Worm (Caenorhabditis elegans) whole organism, L3 larva: Measurements from ENCODE around the gene clc-27.

Experiments
- ZK546.5 ChIP-seq: sonication (generic microtip); optimal IDR thresholded peaks from 2 replicates; lab custom pipeline; 2017; ENCODE audit warnings: missing biosample characterization, missing genetic modification characterization
- aly-2 ChIP-seq: fragments of 150-350 bp; optimal IDR thresholded peaks from 2 replicates; lab custom pipeline; 2014; ENCODE audit warnings: missing biosample characterization, missing genetic modification characterization
- ama-1 ChIP-seq: fragments of 150-350 bp; optimal IDR thresholded peaks from 2 replicates; lab custom pipeline; 2018
- ceh-16 ChIP-seq: sonication (generic microtip); optimal IDR thresholded peaks from 2 replicates; lab custom pipeline; 2017; ENCODE audit warnings: missing biosample characterization, missing genetic modification characterization
- ceh-28 ChIP-seq: fragments of 150-350 bp; optimal IDR thresholded peaks from 2 replicates; lab custom pipeline; 2014; ENCODE audit warnings: missing biosample characterization, missing genetic modification reagents, missing genetic modification characterization
- ceh-82 ChIP-seq: fragments of 150-350 bp; optimal IDR thresholded peaks from 2 replicates; lab custom pipeline; 2014; ENCODE audit warnings: missing biosample characterization, missing genetic modification characterization
- ceh-9 ChIP-seq: sonication (generic microtip); optimal IDR thresholded peaks from 2 replicates; lab custom pipeline; 2018; ENCODE audit warnings: missing biosample characterization, missing genetic modification characterization
- egl-27 ChIP-seq: sonication (generic microtip); optimal IDR thresholded peaks from 4 replicates; lab custom pipeline; 2017; ENCODE audit warnings: missing biosample characterization, missing genetic modification reagents, missing genetic modification characterization
- elt-1 ChIP-seq: fragments of 150-350 bp; optimal IDR thresholded peaks from 2 replicates; lab custom pipeline; 2014; ENCODE audit warnings: missing biosample characterization, missing genetic modification characterization
- elt-2 ChIP-seq: sonication (generic microtip); optimal IDR thresholded peaks from 2 replicates; lab custom pipeline; 2016; ENCODE audit warnings: missing genetic modification reagents, mild to moderate bottlenecking, missing genetic modification characterization, missing compliant biosample characterization
- elt-3 ChIP-seq, 3 experiments: fragments of 150-350 bp in 1 of 3; sonication (generic microtip) in 2 of 3; optimal IDR thresholded peaks; 2 replicates in 2 of 3; 4 replicates in 1 of 3; lab custom pipeline; 2014 to 2017; ENCODE audit warnings: missing biosample characterization in 3 of 3, missing genetic modification characterization in 3 of 3
- eor-1 ChIP-seq, 2 experiments: fragments of 150-350 bp; optimal IDR thresholded peaks; 2 replicates each; lab custom pipeline; 2014 to 2018; ENCODE audit warnings: missing biosample characterization in 2 of 2, missing genetic modification characterization in 2 of 2
- fkh-10 ChIP-seq: sonication (generic microtip); optimal IDR thresholded peaks from 2 replicates; lab custom pipeline; 2017; ENCODE audit warnings: missing biosample characterization, missing genetic modification reagents, missing genetic modification characterization
- fkh-2 ChIP-seq: fragments of 150-350 bp; optimal IDR thresholded peaks from 2 replicates; lab custom pipeline; 2014; ENCODE audit warnings: missing biosample characterization, missing genetic modification reagents, missing genetic modification characterization
- fos-1 ChIP-seq: fragments of 150-350 bp; optimal IDR thresholded peaks from 2 replicates; lab custom pipeline; 2014; ENCODE audit warnings: missing biosample characterization, missing genetic modification characterization
- hmg-11 ChIP-seq: sonication (generic microtip); optimal IDR thresholded peaks from 2 replicates; lab custom pipeline; 2016; ENCODE audit warnings: missing genetic modification characterization, missing compliant biosample characterization
- lin-15B ChIP-seq: fragments of 150-350 bp; optimal IDR thresholded peaks from 2 replicates; lab custom pipeline; 2014; ENCODE audit warnings: missing biosample characterization, missing genetic modification characterization
- lin-39 ChIP-seq: fragments of 150-350 bp; optimal IDR thresholded peaks from 2 replicates; lab custom pipeline; 2018; ENCODE audit warnings: missing biosample characterization, missing genetic modification reagents, missing genetic modification characterization
- mml-1 ChIP-seq: fragments of 150-350 bp; sonication (generic microtip); optimal IDR thresholded peaks from 3 replicates; lab custom pipeline; 2014; ENCODE audit warnings: missing biosample characterization, missing genetic modification characterization
- nfya-1 ChIP-seq: sonication (generic microtip); optimal IDR thresholded peaks from 2 replicates; lab custom pipeline; 2017; ENCODE audit warnings: missing genetic modification characterization, mild to moderate bottlenecking, missing compliant biosample characterization, antibody characterized with exemption, moderate library complexity; ENCODE audit not compliant: insufficient read depth
- nhr-11 ChIP-seq: fragments of 150-350 bp; optimal IDR thresholded peaks from 2 replicates; lab custom pipeline; 2014; ENCODE audit warnings: missing biosample characterization, missing genetic modification characterization
- nhr-12 ChIP-seq: fragments of 150-350 bp; optimal IDR thresholded peaks from 2 replicates; lab custom pipeline; 2014; ENCODE audit warnings: missing biosample characterization, missing genetic modification characterization
- nhr-23 ChIP-seq: fragments of 150-350 bp; optimal IDR thresholded peaks from 2 replicates; lab custom pipeline; 2014; ENCODE audit warnings: missing biosample characterization, missing genetic modification reagents, missing genetic modification characterization
- nhr-237 ChIP-seq: fragments of 150-350 bp; optimal IDR thresholded peaks from 2 replicates; lab custom pipeline; 2014; ENCODE audit warnings: missing biosample characterization, missing genetic modification characterization
- nhr-25 ChIP-seq: sonication (generic microtip); optimal IDR thresholded peaks from 2 replicates; lab custom pipeline; 2017; ENCODE audit warnings: missing biosample characterization, missing genetic modification characterization
- pha-4 ChIP-seq: fragments of 150-350 bp; optimal IDR thresholded peaks from 2 replicates; lab custom pipeline; 2014; ENCODE audit warnings: missing biosample characterization, missing genetic modification reagents, missing genetic modification characterization
- pqm-1 ChIP-seq: fragments of 150-350 bp; optimal IDR thresholded peaks from 2 replicates; lab custom pipeline; 2017; ENCODE audit warnings: missing biosample characterization, missing genetic modification characterization, inconsistent platforms
- sea-2 ChIP-seq: fragments of 150-350 bp; sonication (generic microtip); optimal IDR thresholded peaks from 4 replicates; lab custom pipeline; 2014; ENCODE audit warnings: missing biosample characterization, missing genetic modification reagents, missing genetic modification characterization
- skn-1 ChIP-seq: fragments of 150-350 bp; optimal IDR thresholded peaks from 2 replicates; lab custom pipeline; 2014; ENCODE audit warnings: missing biosample characterization, missing genetic modification characterization
- snpc-4 ChIP-seq: fragments of 150-350 bp; optimal IDR thresholded peaks from 2 replicates; lab custom pipeline; 2014; ENCODE audit warnings: missing biosample characterization, missing genetic modification characterization
- unc-39 ChIP-seq: sonication (generic microtip); optimal IDR thresholded peaks from 4 replicates; lab custom pipeline; 2017; ENCODE audit warnings: missing biosample characterization, missing genetic modification characterization
- unc-62 ChIP-seq: fragments of 150-350 bp; sonication (generic microtip); optimal IDR thresholded peaks from 4 replicates; lab custom pipeline; 2014; ENCODE audit warnings: missing biosample characterization, missing genetic modification reagents, missing genetic modification characterization
- zag-1 ChIP-seq: fragments of 150-350 bp; optimal IDR thresholded peaks from 2 replicates; lab custom pipeline; 2014; ENCODE audit warnings: missing biosample characterization, missing genetic modification characterization
- ztf-11 ChIP-seq: fragments of 150-350 bp; optimal IDR thresholded peaks from 2 replicates; lab custom pipeline; 2014; ENCODE audit warnings: missing biosample characterization, missing genetic modification characterization
- ztf-4 ChIP-seq: fragments of 150-350 bp; optimal IDR thresholded peaks from 2 replicates; lab custom pipeline; 2014; ENCODE audit warnings: missing biosample characterization, missing genetic modification characterization

Gene clc-27

DNA sequence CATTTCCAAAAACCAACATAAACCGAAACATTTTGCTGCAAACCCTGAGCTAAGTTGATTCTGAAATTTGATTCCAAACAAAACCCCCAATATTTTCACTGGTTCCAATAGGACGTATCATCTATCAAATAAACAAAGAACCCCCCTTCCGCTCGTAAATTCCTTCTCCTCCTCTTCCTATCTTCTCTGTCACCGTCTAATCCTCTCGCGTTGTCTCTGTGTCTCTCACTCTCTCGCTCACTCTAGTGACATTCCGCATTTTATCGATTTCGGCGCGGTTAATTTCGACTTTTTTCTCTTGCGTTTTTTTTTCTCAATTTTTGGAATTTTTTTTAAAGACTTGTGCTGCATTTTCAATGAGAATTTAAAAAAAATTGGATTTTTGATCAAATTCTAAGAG lies 26.2 kb upstream of the clc-27 start:
- TF ChIP-seq ceh-16 (tag; lab: Kevin White, UChicago): no peak
- no peak for TF ChIP-seq unc-62 (GFP tag; lab: Kevin White, UChicago)
- TF ChIP-seq lin-39: peak; percentile 70
- no peak for TF ChIP-seq ZK546.5 (tag; lab: Kevin White, UChicago)
- no peak for TF ChIP-seq pha-4 (tag; lab: Kevin White, UChicago)
- no peak for TF ChIP-seq elt-1 (tag; lab: Kevin White, UChicago)
- no peak for TF ChIP-seq nhr-237 (tag; lab: Kevin White, UChicago)
- no peak for TF ChIP-seq lin-15B
- TF ChIP-seq aly-2 (tag; lab: Kevin White, UChicago): no peak
- no peak for TF ChIP-seq ceh-9 (tag; lab: Kevin White, UChicago)
- no peak for TF ChIP-seq eor-1 (tag; optimal IDR thresholded peaks at IDR 0.05; lab: Kevin White, UChicago)
- TF ChIP-seq elt-2: peak; percentile 45
- TF ChIP-seq nhr-12 (tag; lab: Kevin White, UChicago): no peak
- TF ChIP-seq elt-3 (tag; optimal IDR thresholded peaks at IDR 0.05; lab: Kevin White, UChicago): no peak
- no peak for TF ChIP-seq unc-39 (tag; lab: Kevin White, UChicago)
- peak; percentile 1 for TF ChIP-seq nhr-25 (tag; lab: Kevin White, UChicago)
- peak; percentile 77 for TF ChIP-seq nfya-1 (tag; lab: Kevin White, UChicago)
- peak; percentile 55 for TF ChIP-seq hmg-11 (tag; lab: Kevin White, UChicago)
- TF ChIP-seq ceh-28: peak; percentile 89
- no peak for TF ChIP-seq ama-1 (lab: Kevin White, UChicago)
- TF ChIP-seq nhr-23 (tag; lab: Kevin White, UChicago): no peak

DNA sequence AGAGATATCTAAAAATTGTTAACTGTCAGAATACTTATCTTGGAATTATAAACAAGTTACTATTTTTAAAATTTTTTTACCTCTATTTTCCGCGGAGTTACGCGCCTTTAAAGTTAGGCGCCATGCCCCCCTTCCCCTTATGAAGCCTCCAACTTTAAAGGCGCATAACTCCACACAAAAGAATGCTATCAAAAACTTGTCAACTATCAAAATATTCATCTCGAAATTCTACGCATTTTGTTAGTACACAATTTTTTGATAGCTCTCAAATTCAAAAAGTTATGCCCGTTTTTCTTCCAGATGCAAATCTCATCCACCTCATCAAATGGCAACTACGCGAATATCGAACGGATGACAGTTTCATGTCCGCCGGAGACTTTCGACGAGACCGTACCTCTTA lies 25.2 kb upstream of the clc-27 start, which contains the start of gene tbc-10:
tbc-10 (plus strand) TSS at position 301 of the 400 bp plus-strand sequence.
- no peak for TF ChIP-seq ZK546.5 (tag; lab: Kevin White, UChicago)
- no peak for TF ChIP-seq ztf-11 (tag; lab: Kevin White, UChicago)
- TF ChIP-seq fkh-2 (tag; lab: Kevin White, UChicago): no peak
- no peak for TF ChIP-seq ztf-4 (tag; lab: Kevin White, UChicago)
- TF ChIP-seq egl-27 (tag; lab: Kevin White, UChicago): no peak
- TF ChIP-seq snpc-4: no peak
- no peak for TF ChIP-seq ceh-82 (tag; lab: Kevin White, UChicago)
- no peak for TF ChIP-seq nhr-11 (tag; lab: Kevin White, UChicago)
- TF ChIP-seq zag-1: no peak
- no peak for TF ChIP-seq fos-1 (tag; lab: Kevin White, UChicago)
- no peak for TF ChIP-seq elt-2
- no peak for TF ChIP-seq elt-1 (tag; lab: Kevin White, UChicago)
- TF ChIP-seq, all 47 proteins: peak for 0

DNA sequence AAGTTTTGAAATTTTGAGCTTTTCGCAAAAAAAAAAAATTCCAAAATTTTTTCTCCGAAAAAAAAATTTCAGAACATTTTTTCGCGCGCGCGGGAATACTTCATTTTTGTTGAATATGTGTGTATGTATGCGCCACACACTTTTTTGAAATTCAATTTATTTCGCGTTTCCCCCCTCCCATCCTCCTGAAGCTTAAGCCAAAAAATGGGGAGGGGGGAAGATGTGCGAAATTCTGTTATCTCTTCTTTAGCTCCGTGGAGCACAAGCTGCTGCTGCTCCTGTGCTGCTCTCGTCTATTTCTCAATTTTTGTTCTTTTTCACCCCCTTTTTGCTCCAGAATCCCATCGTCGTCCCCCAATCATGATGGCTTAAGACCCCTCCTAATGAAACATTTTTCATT lies 18.6 kb upstream of the clc-27 start:
- TF ChIP-seq skn-1 (tag; lab: Kevin White, UChicago): no peak
- no peak for TF ChIP-seq nhr-25 (tag; lab: Kevin White, UChicago)
- TF ChIP-seq ceh-16 (tag; lab: Kevin White, UChicago): no peak
- no peak for TF ChIP-seq mml-1 (tag; lab: Kevin White, UChicago)
- peak; percentile 84 for TF ChIP-seq fkh-10 (GFP tag; lab: Kevin White, UChicago)
- no peak for TF ChIP-seq pqm-1 (tag; lab: Kevin White, UChicago)
- no peak for TF ChIP-seq egl-27 (tag; lab: Kevin White, UChicago)

DNA sequence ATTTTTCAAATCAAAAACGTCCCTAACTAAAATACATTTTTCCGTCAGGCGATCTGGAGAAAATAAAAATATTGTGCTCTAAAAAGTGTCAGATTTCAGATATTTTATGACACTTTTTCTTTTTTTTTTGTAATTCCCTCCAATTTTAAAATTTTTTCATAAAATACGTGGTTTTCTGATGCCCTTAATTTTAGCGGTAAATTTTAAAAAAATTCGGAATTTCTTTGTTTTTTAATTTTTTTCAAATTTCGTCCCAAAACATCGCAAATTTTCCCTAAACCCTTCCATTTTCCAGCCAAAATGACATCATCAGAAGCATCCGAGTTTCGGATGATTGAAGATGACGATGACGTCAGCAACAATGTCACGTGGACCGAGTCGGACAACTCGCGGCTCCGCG lies 16.6 kb upstream of the clc-27 start, which contains the start of gene trp-2:
trp-2 (plus strand) TSS at position 301 of the 400 bp plus-strand sequence.
- TF ChIP-seq ceh-82 (tag; lab: Kevin White, UChicago) (no peak), fkh-2 (tag; lab: Kevin White, UChicago) (no peak), egl-27 (tag; lab: Kevin White, UChicago) (no peak)
- TF ChIP-seq, all 47 proteins: peak for 0

DNA sequence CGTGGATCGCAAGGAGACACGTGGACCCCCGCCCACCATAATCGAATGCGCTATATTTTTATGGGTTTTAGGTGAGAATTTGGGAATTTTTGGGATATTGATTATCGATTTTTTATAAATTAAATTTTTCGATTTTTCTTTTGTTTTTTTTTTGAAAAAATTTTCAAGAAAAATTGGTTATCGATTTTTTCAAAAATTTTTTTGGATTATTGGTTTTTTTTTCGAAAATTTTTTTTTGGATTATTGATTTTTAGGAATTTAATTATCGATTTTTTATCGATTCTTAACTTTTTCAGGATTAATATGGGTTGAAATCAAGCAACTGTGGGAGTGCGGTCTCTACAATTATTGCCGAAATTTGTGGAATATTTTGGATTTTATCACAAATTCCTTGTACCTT lies 11.6 kb upstream of the clc-27 start:
- peak; percentile 84 for TF ChIP-seq ceh-28
- TF ChIP-seq nhr-237 (tag; lab: Kevin White, UChicago): no peak
- no peak for TF ChIP-seq sea-2 (GFP tag; lab: Kevin White, UChicago)
